Worm (Caenorhabditis elegans): ENCODE measurements around the gene rap-3.

DNA sequence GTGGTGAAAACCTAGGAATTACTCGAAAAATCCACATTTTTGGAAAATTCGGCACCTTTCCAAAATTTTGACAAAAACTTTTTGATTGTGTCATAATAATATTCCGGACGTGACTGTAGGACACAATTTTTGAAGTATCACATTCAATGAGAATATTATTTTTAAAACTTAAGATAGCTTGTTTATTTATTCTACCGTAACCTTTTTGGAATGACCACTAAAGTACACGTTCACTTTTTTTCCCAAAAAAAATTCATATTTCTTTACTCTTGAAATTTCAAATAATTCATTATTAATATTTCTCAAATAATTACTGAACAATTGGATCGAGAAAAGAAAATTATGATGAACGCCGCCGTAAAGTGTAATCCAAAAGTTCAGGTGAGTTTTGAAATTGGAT is 30.1 kb downstream of the rap-3 start, which contains the start of gene R07H5.9:
- no peak for TF ChIP-seq alr-1 (tag; optimal IDR thresholded peaks at IDR 0.05; ENCODE audit: borderline replicate concordance)
- TF ChIP-seq lsy-2 (tag; optimal IDR thresholded peaks at IDR 0.05) = no peak
- no peak for TF ChIP-seq egl-13 (tag; optimal IDR thresholded peaks at IDR 0.05)
- no peak for TF ChIP-seq pag-3 (tag; optimal IDR thresholded peaks at IDR 0.05; ENCODE audit: borderline replicate concordance, insufficient read depth)
- no peak for TF ChIP-seq ama-1 (optimal IDR thresholded peaks at IDR 0.05)
- no peak for TF ChIP-seq nhr-76 (tag; optimal IDR thresholded peaks at IDR 0.05)
- no peak for TF ChIP-seq pqm-1 (tag; optimal IDR thresholded peaks at IDR 0.05)
- TF ChIP-seq snpc-4 (tag; optimal IDR thresholded peaks at IDR 0.05) = no peak
- no peak for TF ChIP-seq nhr-11 (tag; optimal IDR thresholded peaks at IDR 0.05)
- TF ChIP-seq egl-27 (tag; optimal IDR thresholded peaks at IDR 0.05) = no peak
- TF ChIP-seq rnt-1 (tag; optimal IDR thresholded peaks at IDR 0.05) = no peak

Measured in whole organism, L1 larva.